Worm (Caenorhabditis elegans) whole organism, L4 larva: ENCODE measurements around the gene cest-9.1.

Experiments used
- F26F4.8 ChIP-seq: fragments of 200-800 bp; sonication (Bioruptor generic); conservative IDR thresholded peaks from 2 replicates; pipeline ENCODE4 v1.3.6; 2022; ENCODE audit warnings: missing genetic modification characterization, missing compliant biosample characterization
- F44E2.7 ChIP-seq: fragments of 200-800 bp; sonication (Bioruptor generic); IDR thresholded peaks from 2 replicates; pipeline ENCODE4 v2.1.2; 2022; ENCODE audit warnings: missing genetic modification characterization, missing compliant biosample characterization
- Y105C5A.15 ChIP-seq: fragments of 200-800 bp; sonication (Bioruptor generic); IDR thresholded peaks from 2 replicates; pipeline ENCODE4 v1.3.6; 2022; ENCODE audit warnings: missing genetic modification characterization, missing compliant biosample characterization
- Y48G9A.11 ChIP-seq: fragments of 200-800 bp; sonication (Bioruptor generic); IDR thresholded peaks from 2 replicates; pipeline ENCODE4 v1.3.6; 2022; ENCODE audit warnings: missing genetic modification reagents, missing genetic modification characterization, missing compliant biosample characterization
- Y75B8A.6 ChIP-seq: fragments of 200-800 bp; sonication (Bioruptor generic); IDR thresholded peaks from 2 replicates; pipeline ENCODE4 v1.3.6; 2022; ENCODE audit warnings: missing genetic modification reagents, missing genetic modification characterization, missing compliant biosample characterization
- aha-1 ChIP-seq: fragments of 150-350 bp; peaks from one replicate; lab custom pipeline; 2014; ENCODE audit warnings: missing biosample characterization, missing genetic modification characterization
- ama-1 ChIP-seq: fragments of 150-350 bp; optimal IDR thresholded peaks from 2 replicates; lab custom pipeline; 2014; ENCODE audit warnings: inconsistent platforms, mixed read lengths
- ceh-20 ChIP-seq: fragments of 200-800 bp; sonication (Bioruptor generic); IDR thresholded peaks from 2 replicates; pipeline ENCODE4 v1.3.6; 2022; ENCODE audit warnings: missing genetic modification reagents, missing genetic modification characterization, missing compliant biosample characterization
- ceh-28 ChIP-seq: fragments of 150-350 bp; optimal IDR thresholded peaks from 2 replicates; lab custom pipeline; 2014; ENCODE audit warnings: missing biosample characterization, missing genetic modification reagents, missing genetic modification characterization
- ceh-44 ChIP-seq: fragments of 200-800 bp; sonication (Bioruptor generic); IDR thresholded peaks from 2 replicates; pipeline ENCODE4 v1.3.6; 2022; ENCODE audit warnings: missing genetic modification reagents, missing genetic modification characterization, missing compliant biosample characterization
- ceh-62 ChIP-seq: sonication (generic microtip); optimal IDR thresholded peaks from 2 replicates; lab custom pipeline; 2017; ENCODE audit warnings: missing biosample characterization, missing genetic modification characterization
- ceh-82 ChIP-seq: sonication (generic microtip); optimal IDR thresholded peaks from 2 replicates; lab custom pipeline; 2017; ENCODE audit warnings: missing biosample characterization, missing genetic modification characterization
- ces-1 ChIP-seq: fragments of 150-350 bp; sonication (generic microtip); optimal IDR thresholded peaks from 4 replicates; lab custom pipeline; 2014; ENCODE audit warnings: missing biosample characterization, missing genetic modification reagents, missing genetic modification characterization
- ctbp-1 ChIP-seq: fragments of 200-800 bp; sonication (Bioruptor generic); IDR thresholded peaks from 2 replicates; pipeline ENCODE4 v1.3.6; 2022; ENCODE audit warnings: missing genetic modification reagents, missing genetic modification characterization, missing compliant biosample characterization
- daf-12 ChIP-seq: fragments of 150-350 bp; optimal IDR thresholded peaks from 2 replicates; lab custom pipeline; 2014; ENCODE audit warnings: missing biosample characterization, missing genetic modification reagents, missing genetic modification characterization
- daf-16 ChIP-seq, 3 experiments: sonication (generic microtip); optimal IDR thresholded peaks; 2 replicates each; lab custom pipeline; 2016 to 2017; ENCODE audit warnings: missing genetic modification characterization in 3 of 3, missing genetic modification reagents in 3 of 3, mild to moderate bottlenecking in 2 of 3, missing compliant biosample characterization in 2 of 3, missing biosample characterization in 1 of 3, moderate library complexity in 1 of 3
- dmd-6 ChIP-seq: fragments of 200-800 bp; sonication (Bioruptor generic); IDR thresholded peaks from 2 replicates; pipeline ENCODE4 v1.3.6; 2022; ENCODE audit warnings: missing genetic modification reagents, missing genetic modification characterization, missing compliant biosample characterization
- duxl-1 ChIP-seq: sonication (generic microtip); optimal IDR thresholded peaks from 2 replicates; lab custom pipeline; 2016; ENCODE audit warnings: mild to moderate bottlenecking, missing genetic modification characterization, moderate library complexity, missing compliant biosample characterization; ENCODE audit not compliant: poor library complexity
- dve-1 ChIP-seq: sonication (generic microtip); optimal IDR thresholded peaks from 2 replicates; lab custom pipeline; 2017; ENCODE audit warnings: antibody characterized with exemption, mild to moderate bottlenecking, missing genetic modification characterization, missing compliant biosample characterization; ENCODE audit not compliant: insufficient read depth
- fkh-10 ChIP-seq: fragments of 150-350 bp; optimal IDR thresholded peaks from 2 replicates; lab custom pipeline; 2014; ENCODE audit warnings: missing biosample characterization, missing genetic modification reagents, missing genetic modification characterization
- fos-1 ChIP-seq: fragments of 150-350 bp; optimal IDR thresholded peaks from 2 replicates; lab custom pipeline; 2014; ENCODE audit warnings: missing biosample characterization, missing genetic modification characterization
- hif-1 ChIP-seq, 2 experiments: sonication (generic microtip); optimal IDR thresholded peaks; 2 replicates each; lab custom pipeline; 2016 to 2017; ENCODE audit warnings: missing compliant biosample characterization in 2 of 2, missing genetic modification characterization in 2 of 2, missing genetic modification reagents in 2 of 2, missing genotype in 2 of 2, mild to moderate bottlenecking in 1 of 2
- hlh-11 ChIP-seq: fragments of 200-800 bp; sonication (Bioruptor generic); optimal IDR thresholded peaks from 2 replicates; lab custom pipeline; 2018; ENCODE audit warnings: mild to moderate bottlenecking, missing genetic modification characterization, missing compliant biosample characterization
- lir-3 ChIP-seq: sonication (generic microtip); optimal IDR thresholded peaks from 2 replicates; lab custom pipeline; 2016; ENCODE audit warnings: mild to moderate bottlenecking, missing genetic modification characterization, missing compliant biosample characterization
- lsy-2 ChIP-seq, 2 experiments: fragments of 150-350 bp in 1 of 2; sonication (generic microtip) in 1 of 2; optimal IDR thresholded peaks; 2 replicates each; lab custom pipeline; 2014 to 2017; ENCODE audit warnings: missing biosample characterization in 2 of 2, missing genetic modification characterization in 2 of 2
- mdl-1 ChIP-seq, 2 experiments: fragments of 150-350 bp in 1 of 2; sonication (generic microtip) in 1 of 2; optimal IDR thresholded peaks; 2 replicates each; lab custom pipeline; 2014 to 2017; ENCODE audit warnings: missing biosample characterization in 2 of 2, missing genetic modification characterization in 2 of 2
- mdt-29 ChIP-seq: fragments of 200-800 bp; sonication (Bioruptor generic); IDR thresholded peaks from 2 replicates; pipeline ENCODE4 v1.3.6; 2022; ENCODE audit warnings: missing genetic modification reagents, missing genetic modification characterization, missing compliant biosample characterization
- mep-1 ChIP-seq: fragments of 150-350 bp; sonication (generic microtip); optimal IDR thresholded peaks from 3 replicates; lab custom pipeline; 2014; ENCODE audit warnings: missing biosample characterization, missing genetic modification characterization
- mxl-2 ChIP-seq: fragments of 200-800 bp; sonication (Bioruptor generic); conservative IDR thresholded peaks from 2 replicates; pipeline ENCODE4 v1.3.6; 2022; ENCODE audit warnings: missing genetic modification reagents, missing genetic modification characterization, missing compliant biosample characterization
- nhr-25 ChIP-seq: sonication (generic microtip); optimal IDR thresholded peaks from 2 replicates; lab custom pipeline; 2017; ENCODE audit warnings: missing genetic modification characterization, mild to moderate bottlenecking, missing compliant biosample characterization, antibody characterized with exemption, moderate library complexity, borderline replicate concordance; ENCODE audit not compliant: insufficient read depth
- nhr-28 ChIP-seq: fragments of 150-350 bp; optimal IDR thresholded peaks from 2 replicates; lab custom pipeline; 2014; ENCODE audit warnings: missing biosample characterization, missing genetic modification characterization
- nhr-48 ChIP-seq: sonication (generic microtip); optimal IDR thresholded peaks from 2 replicates; lab custom pipeline; 2016; ENCODE audit warnings: mild to moderate bottlenecking, missing genetic modification characterization, missing compliant biosample characterization
- pha-4 ChIP-seq, 2 experiments: fragments of 150-350 bp in 1 of 2; fragments of 200-800 bp in 1 of 2; sonication (Bioruptor generic) in 1 of 2; IDR thresholded peaks in 1 of 2; optimal IDR thresholded peaks in 1 of 2; 2 replicates each; pipeline versions ENCODE4 v1.3.6 to Lab custom; 2014 to 2022; ENCODE audit warnings: missing genetic modification characterization in 2 of 2, missing genetic modification reagents in 2 of 2, missing biosample characterization in 1 of 2, missing compliant biosample characterization in 1 of 2
- pqm-1 ChIP-seq: sonication (generic microtip); optimal IDR thresholded peaks from 2 replicates; lab custom pipeline; 2017; ENCODE audit warnings: missing biosample characterization, missing genetic modification characterization
- rbr-2 ChIP-seq: sonication (generic microtip); optimal IDR thresholded peaks from 2 replicates; lab custom pipeline; 2016; ENCODE audit warnings: missing genotype, missing genetic modification characterization, missing compliant biosample characterization
- set-16 ChIP-seq: fragments of 200-800 bp; sonication (Bioruptor generic); IDR thresholded peaks from 2 replicates; pipeline ENCODE4 v1.3.6; 2022; ENCODE audit warnings: missing genetic modification reagents, missing genetic modification characterization, missing compliant biosample characterization
- snpc-4 ChIP-seq: fragments of 150-350 bp; optimal IDR thresholded peaks from 2 replicates; lab custom pipeline; 2014; ENCODE audit warnings: missing biosample characterization, missing genetic modification characterization
- unc-62 ChIP-seq, 3 experiments: fragments of 150-350 bp in 1 of 3; sonication (generic microtip); optimal IDR thresholded peaks in 2 of 3; peaks in 1 of 3; 1 replicate in 1 of 3; 2 replicates in 2 of 3; lab custom pipeline; 2014 to 2017; ENCODE audit warnings: missing biosample characterization in 3 of 3, missing genetic modification characterization in 3 of 3, missing genetic modification reagents in 3 of 3, missing genotype in 1 of 3
- zag-1 ChIP-seq: fragments of 150-350 bp; optimal IDR thresholded peaks from 2 replicates; lab custom pipeline; 2014; ENCODE audit warnings: missing biosample characterization, missing genetic modification characterization
- zip-11 ChIP-seq: fragments of 200-800 bp; sonication (Bioruptor generic); IDR thresholded peaks from 2 replicates; pipeline ENCODE4 v1.3.6; 2022; ENCODE audit warnings: missing genetic modification characterization, missing compliant biosample characterization

The cest-9.1 gene

DNA sequence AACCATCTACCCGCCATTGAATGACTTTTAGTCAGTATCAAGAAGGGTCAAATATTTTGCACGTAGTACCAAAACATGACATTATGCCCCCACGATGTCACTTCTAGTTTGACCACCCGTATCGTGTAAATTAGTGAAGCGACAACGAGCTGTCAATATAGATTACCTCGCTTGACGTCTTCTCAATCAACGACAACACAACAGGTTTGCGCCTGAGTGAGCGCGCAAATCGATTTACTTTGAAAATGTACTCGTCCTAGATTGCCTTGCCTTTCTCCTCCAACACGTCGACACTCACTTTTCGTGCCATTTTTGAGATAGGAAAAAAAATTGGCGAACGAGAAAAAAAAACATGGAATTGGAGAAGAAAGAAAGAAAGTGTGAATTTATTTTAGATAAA, 45.3 kb upstream of the cest-9.1 start:
- TF ChIP-seq set-16 (GFP tag; lab: Robert Waterston, UW): no peak
- TF ChIP-seq lir-3 (tag; lab: Kevin White, UChicago): no peak
- TF ChIP-seq pqm-1: no peak
- no peak for TF ChIP-seq ceh-82 (tag; lab: Kevin White, UChicago)
- peak in 1 of 2 experiments; percentile 99 for TF ChIP-seq unc-62 (GFP tag; optimal IDR thresholded peaks at IDR 0.05 in 1 of 2; lab: Kevin White, UChicago)
- TF ChIP-seq unc-62 (tag; optimal IDR thresholded peaks at IDR 0.05; lab: Kevin White, UChicago): no peak
- peak; percentile 42 for TF ChIP-seq mep-1 (tag; lab: Kevin White, UChicago)
- TF ChIP-seq F26F4.8 (GFP tag; lab: Robert Waterston, UW): no peak
- TF ChIP-seq ceh-44 (GFP tag; lab: Robert Waterston, UW): no peak
- TF ChIP-seq fkh-10 (GFP tag; lab: Kevin White, UChicago): no peak
- TF ChIP-seq pha-4 (GFP tag; IDR thresholded peaks at IDR 0.05; lab: Robert Waterston, UW): no peak
- no peak for TF ChIP-seq pha-4 (tag; optimal IDR thresholded peaks at IDR 0.05; lab: Kevin White, UChicago)
- TF ChIP-seq snpc-4 (tag; lab: Kevin White, UChicago): no peak
- TF ChIP-seq F44E2.7 (GFP tag; lab: Robert Waterston, UW): no peak
- no peak for TF ChIP-seq daf-12
- no peak for TF ChIP-seq zip-11 (GFP tag; lab: Robert Waterston, UW)
- TF ChIP-seq ctbp-1 (GFP tag; lab: Robert Waterston, UW): 0 out of 2 replicates have a peak, but pooled peaks have one; percentile 16
- TF ChIP-seq ceh-62 (tag; lab: Kevin White, UChicago): no peak
- TF ChIP-seq rbr-2 (tag; lab: Kevin White, UChicago): no peak
- peak; percentile 27 for TF ChIP-seq dmd-6 (GFP tag; lab: Robert Waterston, UW)
- TF ChIP-seq ama-1: no peak
- no peak for TF ChIP-seq Y48G9A.11 (GFP tag; lab: Robert Waterston, UW)
- no peak for TF ChIP-seq ces-1
- TF ChIP-seq mxl-2: no peak
- TF ChIP-seq hlh-11 (tag; lab: Kevin White, UChicago): peak; percentile 45
- no peak for TF ChIP-seq ceh-28
- TF ChIP-seq nhr-28: peak; percentile 34
- peak in 1 of 2 experiments; percentile 28 for TF ChIP-seq lsy-2 (tag; optimal IDR thresholded peaks at IDR 0.05; lab: Kevin White, UChicago)
- peak; percentile 35 for TF ChIP-seq dve-1 (tag; lab: Kevin White, UChicago)
- TF ChIP-seq nhr-25 (tag; lab: Kevin White, UChicago): peak; percentile 57
- no peak for TF ChIP-seq duxl-1 (tag; lab: Kevin White, UChicago)
- TF ChIP-seq aha-1 (tag; lab: Kevin White, UChicago): peak; percentile 74
- peak in 1 of 2 experiments; percentile 1 for TF ChIP-seq hif-1 (tag; optimal IDR thresholded peaks at IDR 0.05; lab: Kevin White, UChicago)
- TF ChIP-seq mdt-29 (GFP tag; lab: Robert Waterston, UW): no peak
- no peak for TF ChIP-seq zag-1
- TF ChIP-seq daf-16 (GFP tag; optimal IDR thresholded peaks at IDR 0.05; lab: Kevin White, UChicago): no peak
- no peak for TF ChIP-seq daf-16 (tag; optimal IDR thresholded peaks at IDR 0.05; lab: Kevin White, UChicago)
- 0 out of 2 replicates have a peak, but pooled peaks have one; percentile 64 for TF ChIP-seq ceh-20 (GFP tag; lab: Robert Waterston, UW)
- TF ChIP-seq nhr-48 (tag; lab: Kevin White, UChicago): peak; percentile 22
- TF ChIP-seq Y75B8A.6: no peak
- peak in 1 of 2 experiments; percentile 38 for TF ChIP-seq mdl-1 (tag; optimal IDR thresholded peaks at IDR 0.05; lab: Kevin White, UChicago)
- TF ChIP-seq fos-1 (tag; lab: Kevin White, UChicago): no peak
- no peak for TF ChIP-seq Y105C5A.15 (GFP tag; lab: Robert Waterston, UW)
